Fruit fly (Drosophila melanogaster) whole organism, embryonic: ENCODE data around the gene Klp64D.
A peak's percentile ranks its signal among the peaks of the same experiment; 100 is the strongest.

Source experiments
- Ada2b ChIP-seq: fragments of 200-800 bp; sonication (Bioruptor generic); IDR thresholded peaks from 2 replicates; pipeline ENCODE4 v1.3.6; 2022; ENCODE audit warnings: missing biosample characterization, missing genetic modification characterization
- CG10654 ChIP-seq: fragments of 200-800 bp; sonication (Bioruptor generic); optimal IDR thresholded peaks from 2 replicates; lab custom pipeline; 2016; ENCODE audit warnings: missing biosample characterization, missing genetic modification characterization
- CG12659 ChIP-seq: fragments of 200-800 bp; sonication (Bioruptor generic); optimal IDR thresholded peaks from 3 replicates; lab custom pipeline; 2017; ENCODE audit warnings: mild to moderate bottlenecking, missing biosample characterization, missing genetic modification reagents, missing genetic modification characterization
- CG15601 ChIP-seq: fragments of 200-800 bp; sonication (Bioruptor generic); optimal IDR thresholded peaks from 3 replicates; lab custom pipeline; 2019; ENCODE audit warnings: missing biosample characterization, mild to moderate bottlenecking, missing genetic modification characterization, moderate library complexity
- CG2875 ChIP-seq: fragments of 200-800 bp; sonication (Bioruptor generic); optimal IDR thresholded peaks from 2 replicates; lab custom pipeline; 2017; ENCODE audit warnings: missing biosample characterization, mild to moderate bottlenecking, missing genetic modification characterization, missing genetic modification reagents
- CG2889 ChIP-seq: fragments of 200-800 bp; sonication (Bioruptor generic); IDR thresholded peaks from 3 replicates; pipeline ENCODE4 v1.3.6; 2022; ENCODE audit warnings: missing biosample characterization, missing genetic modification characterization
- CG31365 ChIP-seq: fragments of 200-800 bp; sonication (Bioruptor generic); optimal IDR thresholded peaks from 2 replicates; lab custom pipeline; 2018; ENCODE audit warnings: missing biosample characterization, mild to moderate bottlenecking, missing genetic modification characterization
- CG31388 ChIP-seq: fragments of 200-800 bp; sonication (Bioruptor generic); optimal IDR thresholded peaks from 2 replicates; lab custom pipeline; 2016; ENCODE audit warnings: missing biosample characterization, missing genetic modification characterization
- CG3838 ChIP-seq: fragments of 200-800 bp; sonication (Bioruptor generic); optimal IDR thresholded peaks from 3 replicates; lab custom pipeline; 2016; ENCODE audit warnings: missing biosample characterization, missing genetic modification characterization
- CG5245 ChIP-seq: fragments of 200-800 bp; sonication (Bioruptor generic); optimal IDR thresholded peaks from 3 replicates; lab custom pipeline; 2016; ENCODE audit warnings: missing biosample characterization, missing genetic modification characterization
- CG5953 ChIP-seq: fragments of 200-800 bp; sonication (Bioruptor generic); IDR thresholded peaks from 2 replicates; pipeline ENCODE4 v1.3.6; 2022; ENCODE audit warnings: missing biosample characterization, missing genetic modification characterization
- CG6175 ChIP-seq: fragments of 200-800 bp; sonication (Bioruptor generic); IDR thresholded peaks from 3 replicates; pipeline ENCODE4 v1.3.6; 2022; ENCODE audit warnings: missing biosample characterization, missing genetic modification characterization
- CG6254 ChIP-seq: fragments of 200-800 bp; sonication (Bioruptor generic); optimal IDR thresholded peaks from 3 replicates; lab custom pipeline; 2017; ENCODE audit warnings: mild to moderate bottlenecking, missing biosample characterization, missing genetic modification reagents, missing genetic modification characterization
- CG7786 ChIP-seq: fragments of 200-800 bp; sonication (Bioruptor generic); optimal IDR thresholded peaks from 2 replicates; lab custom pipeline; 2016; ENCODE audit warnings: missing biosample characterization, missing genetic modification characterization
- CG8281 ChIP-seq: fragments of 200-800 bp; sonication (Bioruptor generic); optimal IDR thresholded peaks from 2 replicates; lab custom pipeline; 2018; ENCODE audit warnings: missing biosample characterization, mild to moderate bottlenecking, missing genetic modification characterization, moderate library complexity
- D19A ChIP-seq: fragments of 200-800 bp; optimal IDR thresholded peaks from 3 replicates; lab custom pipeline; 2019; ENCODE audit warnings: missing biosample characterization, mild to moderate bottlenecking, missing genetic modification characterization, moderate library complexity
- Dek ChIP-seq: fragments of 200-800 bp; sonication (Bioruptor generic); optimal IDR thresholded peaks from 3 replicates; lab custom pipeline; 2019; ENCODE audit warnings: missing biosample characterization, mild to moderate bottlenecking, missing genetic modification characterization, moderate library complexity
- Doc2 ChIP-seq: fragments of 200-800 bp; sonication (Bioruptor generic); IDR thresholded peaks from 2 replicates; pipeline ENCODE4 v1.3.6; 2022; ENCODE audit warnings: missing biosample characterization, missing genetic modification characterization
- ERR ChIP-seq: fragments of 200-800 bp; sonication (Bioruptor generic); optimal IDR thresholded peaks from 2 replicates; lab custom pipeline; 2016; ENCODE audit warnings: missing biosample characterization, missing genetic modification characterization
- Eip74EF ChIP-seq, 2 experiments: fragments of 200-800 bp in 1 of 2; fragments of >200 bp in 1 of 2; sonication (Bioruptor generic) in 1 of 2; optimal IDR thresholded peaks; 2 replicates each; lab custom pipeline; 2017 to 2019; ENCODE audit warnings: missing biosample characterization in 2 of 2, missing genetic modification characterization in 2 of 2, mild to moderate bottlenecking in 1 of 2, moderate library complexity in 1 of 2
- Ets97D ChIP-seq: fragments of 200-800 bp; sonication (Bioruptor generic); optimal IDR thresholded peaks from 3 replicates; lab custom pipeline; 2016; ENCODE audit warnings: missing biosample characterization, missing genetic modification characterization
- Fer1 ChIP-seq: fragments of 200-800 bp; sonication (Bioruptor generic); optimal IDR thresholded peaks from 2 replicates; lab custom pipeline; 2017; ENCODE audit warnings: missing biosample characterization, mild to moderate bottlenecking, missing genetic modification characterization
- H2.0 ChIP-seq: fragments of 200-800 bp; sonication (Bioruptor generic); IDR thresholded peaks from 2 replicates; pipeline ENCODE4 v1.3.6; 2022; ENCODE audit warnings: missing biosample characterization, missing genetic modification characterization
- Hand ChIP-seq: fragments of 200-800 bp; sonication (Bioruptor generic); optimal IDR thresholded peaks from 2 replicates; lab custom pipeline; 2017; ENCODE audit warnings: mild to moderate bottlenecking, missing biosample characterization, missing genetic modification reagents, missing genetic modification characterization
- HmgZ ChIP-seq: fragments of 200-800 bp; sonication (Bioruptor generic); optimal IDR thresholded peaks from 2 replicates; lab custom pipeline; 2018; ENCODE audit warnings: missing biosample characterization, mild to moderate bottlenecking, missing genetic modification characterization
- NFAT ChIP-seq: fragments of 200-800 bp; sonication (Bioruptor generic); IDR thresholded peaks from 2 replicates; pipeline ENCODE4 v1.3.6; 2022; ENCODE audit warnings: missing biosample characterization, missing genetic modification characterization
- Spps ChIP-seq: fragments of 200-800 bp; sonication (Bioruptor generic); optimal IDR thresholded peaks from 2 replicates; lab custom pipeline; 2018; ENCODE audit warnings: missing biosample characterization, mild to moderate bottlenecking, missing genetic modification characterization
- Taf1 ChIP-seq: fragments of 200-800 bp; sonication (Bioruptor generic); IDR thresholded peaks from 2 replicates; pipeline ENCODE4 v1.3.6; 2022; ENCODE audit warnings: missing biosample characterization, missing genetic modification characterization
- Trl ChIP-seq, 3 experiments: fragments of >200 bp in 2 of 3; fragments of 200-800 bp in 1 of 3; sonication (Bioruptor generic) in 1 of 3; optimal IDR thresholded peaks; 2 replicates in 1 of 3; 3 replicates in 2 of 3; lab custom pipeline; 2016 to 2017; ENCODE audit warnings: missing biosample characterization in 1 of 3, missing genetic modification characterization in 1 of 3
- ara ChIP-seq: fragments of 200-800 bp; sonication (Bioruptor generic); IDR thresholded peaks from 2 replicates; pipeline ENCODE4 v1.3.6; 2022; ENCODE audit warnings: missing biosample characterization, missing genetic modification characterization
- ato ChIP-seq: fragments of 200-800 bp; sonication (Bioruptor generic); IDR thresholded peaks from 2 replicates; pipeline ENCODE4 v1.3.6; 2022; ENCODE audit warnings: missing biosample characterization, missing genetic modification characterization; ENCODE audit not compliant: partially characterized antibody
- cato ChIP-seq: fragments of 200-800 bp; sonication (Bioruptor generic); optimal IDR thresholded peaks from 2 replicates; lab custom pipeline; 2016; ENCODE audit warnings: missing biosample characterization, missing genetic modification characterization, borderline replicate concordance
- chinmo ChIP-seq: fragments of 200-800 bp; sonication (Bioruptor generic); IDR thresholded peaks from 4 replicates; pipeline ENCODE4 v1.3.6; 2022; ENCODE audit warnings: missing biosample characterization, missing genetic modification characterization; ENCODE audit not compliant: partially characterized antibody
- chn ChIP-seq: fragments of 200-800 bp; sonication (Bioruptor generic); optimal IDR thresholded peaks from 2 replicates; lab custom pipeline; 2016; ENCODE audit warnings: missing biosample characterization, missing genetic modification characterization
- ci ChIP-seq: fragments of 200-800 bp; sonication (Bioruptor generic); IDR thresholded peaks from 3 replicates; pipeline ENCODE4 v1.3.6; 2022; ENCODE audit warnings: missing biosample characterization, missing genetic modification characterization
- dmrt11E ChIP-seq: fragments of 200-800 bp; sonication (Bioruptor generic); optimal IDR thresholded peaks from 3 replicates; lab custom pipeline; 2018; ENCODE audit warnings: missing biosample characterization, mild to moderate bottlenecking, missing genetic modification characterization, moderate library complexity
- gce ChIP-seq: fragments of 200-800 bp; sonication (Bioruptor generic); IDR thresholded peaks from 3 replicates; pipeline ENCODE4 v1.3.6; 2022; ENCODE audit warnings: missing biosample characterization, missing genetic modification characterization
- gcm ChIP-seq: fragments of 200-800 bp; sonication (Bioruptor generic); optimal IDR thresholded peaks from 2 replicates; lab custom pipeline; 2019; ENCODE audit warnings: missing biosample characterization, mild to moderate bottlenecking, missing genetic modification characterization, moderate library complexity
- jigr1 ChIP-seq: fragments of 200-800 bp; sonication (Bioruptor generic); IDR thresholded peaks from 3 replicates; pipeline ENCODE4 v1.3.6; 2022; ENCODE audit warnings: missing biosample characterization, missing genetic modification characterization
- klu ChIP-seq: fragments of 200-800 bp; sonication (Bioruptor generic); IDR thresholded peaks from 2 replicates; pipeline ENCODE4 v1.3.6; 2022; ENCODE audit warnings: missing biosample characterization, missing genetic modification characterization
- lilli ChIP-seq: fragments of 200-800 bp; sonication (Bioruptor generic); optimal IDR thresholded peaks from 3 replicates; lab custom pipeline; 2016; ENCODE audit warnings: missing biosample characterization, missing genetic modification characterization
- lmd ChIP-seq: fragments of 200-800 bp; sonication (Bioruptor generic); IDR thresholded peaks from 2 replicates; pipeline ENCODE4 v1.3.6; 2022; ENCODE audit warnings: missing biosample characterization, missing genetic modification characterization
- org-1 ChIP-seq: fragments of 200-800 bp; sonication (Bioruptor generic); optimal IDR thresholded peaks from 2 replicates; lab custom pipeline; 2017; ENCODE audit warnings: missing biosample characterization, missing genetic modification characterization
- pan ChIP-seq, 4 experiments: fragments of >200 bp in 3 of 4; fragments of 200-800 bp in 1 of 4; sonication (Bioruptor generic) in 1 of 4; optimal IDR thresholded peaks in 3 of 4; IDR thresholded peaks in 1 of 4; 2 replicates each; pipeline versions ENCODE4 v1.3.6 to Lab custom; 2017 to 2022; ENCODE audit warnings: missing biosample characterization in 2 of 4, missing genetic modification characterization in 2 of 4, mixed read lengths in 1 of 4
- pho ChIP-seq: fragments of 200-800 bp; sonication (Bioruptor generic); optimal IDR thresholded peaks from 2 replicates; lab custom pipeline; 2016; ENCODE audit warnings: missing biosample characterization, missing genetic modification characterization
- slp2 ChIP-seq: fragments of 200-800 bp; sonication (Bioruptor generic); optimal IDR thresholded peaks from 2 replicates; lab custom pipeline; 2016; ENCODE audit warnings: missing biosample characterization, missing genetic modification characterization
- sr ChIP-seq: fragments of 200-800 bp; sonication (Bioruptor generic); IDR thresholded peaks from 3 replicates; pipeline ENCODE4 v1.3.6; 2022; ENCODE audit warnings: missing biosample characterization, missing genetic modification characterization
- stc ChIP-seq: fragments of 200-800 bp; sonication (Bioruptor generic); IDR thresholded peaks from 2 replicates; pipeline ENCODE4 v1.3.6; 2022; ENCODE audit warnings: missing biosample characterization, missing genetic modification characterization
- z ChIP-seq: fragments of 200-800 bp; sonication (Bioruptor generic); IDR thresholded peaks from 3 replicates; pipeline ENCODE4 v1.3.6; 2022; ENCODE audit warnings: missing biosample characterization, missing genetic modification characterization

Klp64D gene

dm6 chr3L:5359208-5360003 is at the start of gene Klp64D (continued):
- no peak for TF ChIP-seq klu (GFP tag; lab: Robert Waterston, UW)
- TF ChIP-seq Doc2 (GFP tag; lab: Robert Waterston, UW), result no peak
- TF ChIP-seq CG6254 (GFP tag; lab: Kevin White, UChicago), result no peak
- no peak for TF ChIP-seq CG31388 (GFP tag; lab: Kevin White, UChicago)
- TF ChIP-seq CG10654 (GFP tag; lab: Kevin White, UChicago), result no peak
- no peak for TF ChIP-seq CG3838 (GFP tag; lab: Kevin White, UChicago)
- TF ChIP-seq Eip74EF (GFP tag; optimal IDR thresholded peaks at IDR 0.05; lab: Kevin White, UChicago), result no peak
- no peak for TF ChIP-seq Spps (tag; lab: Kevin White, UChicago)
- no peak for TF ChIP-seq Trl (optimal IDR thresholded peaks at IDR 0.05; lab: Kevin White, UChicago)
- no peak for TF ChIP-seq Trl (GFP tag; optimal IDR thresholded peaks at IDR 0.05; lab: Kevin White, UChicago)
- TF ChIP-seq CG31365 (tag; lab: Kevin White, UChicago), result no peak
- no peak for TF ChIP-seq CG15601 (tag; lab: Kevin White, UChicago)
- TF ChIP-seq CG7786, result no peak
- no peak for TF ChIP-seq CG2875 (GFP tag; lab: Kevin White, UChicago)
- TF ChIP-seq org-1 (GFP tag; lab: Kevin White, UChicago), result no peak
- TF ChIP-seq chinmo, result no peak
- TF ChIP-seq Ada2b (GFP tag; lab: Robert Waterston, UW), result no peak
- TF ChIP-seq CG2889 (GFP tag; lab: Robert Waterston, UW), result no peak
- TF ChIP-seq chn (GFP tag; lab: Kevin White, UChicago), result no peak
- no peak for TF ChIP-seq cato
- TF ChIP-seq stc, result 0 out of 2 replicates have a peak, but pooled peaks have one; percentile 19
- TF ChIP-seq CG5953 (GFP tag; lab: Robert Waterston, UW), result no peak
- TF ChIP-seq pho (GFP tag; lab: Kevin White, UChicago), result no peak
- no peak for TF ChIP-seq CG8281 (tag; lab: Kevin White, UChicago)
- no peak for TF ChIP-seq z
- no peak for TF ChIP-seq ara (GFP tag; lab: Robert Waterston, UW)
- TF ChIP-seq CG5245 (GFP tag; lab: Kevin White, UChicago), result no peak
- TF ChIP-seq sr (GFP tag; lab: Robert Waterston, UW), result no peak
- TF ChIP-seq gce (GFP tag; lab: Robert Waterston, UW), result no peak
- TF ChIP-seq H2.0, result no peak
- TF ChIP-seq Fer1 (GFP tag; lab: Kevin White, UChicago), result peak; percentile 26
- TF ChIP-seq slp2 (GFP tag; lab: Kevin White, UChicago), result no peak
- no peak for TF ChIP-seq pan (optimal IDR thresholded peaks at IDR 0.05; lab: Kevin White, UChicago)
- TF ChIP-seq pan (GFP tag; optimal IDR thresholded peaks at IDR 0.05 in 1 of 2, IDR thresholded peaks at IDR 0.05 in 1 of 2), result peak in 1 of 2 experiments; percentile 6
- no peak for TF ChIP-seq ato (GFP tag; lab: Robert Waterston, UW)
- peak; percentile 39 for TF ChIP-seq dmrt11E (tag; lab: Kevin White, UChicago)
- no peak for TF ChIP-seq Ets97D
- no peak for TF ChIP-seq CG6175
- peak; percentile 36 for TF ChIP-seq CG12659 (GFP tag; lab: Kevin White, UChicago)
- TF ChIP-seq HmgZ (tag; lab: Kevin White, UChicago), result no peak
- TF ChIP-seq gcm, result no peak
- no peak for TF ChIP-seq Hand (GFP tag; lab: Kevin White, UChicago)
- TF ChIP-seq ERR (GFP tag; lab: Kevin White, UChicago), result no peak
- no peak for TF ChIP-seq ci (GFP tag; lab: Robert Waterston, UW)
- peak; percentile 21; the same call in 1 of the 2 replicates for TF ChIP-seq lmd
- TF ChIP-seq NFAT, result no peak
- TF ChIP-seq D19A, result peak; percentile 15
- 0 out of 2 replicates have a peak, but pooled peaks have one; percentile 38 for TF ChIP-seq Taf1
- no peak for TF ChIP-seq Dek (tag; lab: Kevin White, UChicago)
- TF ChIP-seq lilli, result no peak
- TF ChIP-seq jigr1 (GFP tag; lab: Robert Waterston, UW), result no peak
